Worm (Caenorhabditis elegans) whole organism, L2 larva: ENCODE measurements around the gene C08H9.18.
A peak's percentile ranks its signal among the peaks of the same experiment; 100 is the strongest.

ENCODE experiments used
- R02D3.7 ChIP-seq: fragments of 150-350 bp; optimal IDR thresholded peaks from 2 replicates; lab custom pipeline; 2014; ENCODE audit warnings: missing biosample characterization, missing genetic modification characterization
- aly-2 ChIP-seq: fragments of 150-350 bp; optimal IDR thresholded peaks from 2 replicates; lab custom pipeline; 2014; ENCODE audit warnings: missing biosample characterization, missing genetic modification characterization
- elt-3 ChIP-seq: sonication (generic microtip); optimal IDR thresholded peaks from 2 replicates; lab custom pipeline; 2017; ENCODE audit warnings: missing biosample characterization, missing genetic modification characterization
- lin-13 ChIP-seq: fragments of 150-350 bp; optimal IDR thresholded peaks from 2 replicates; lab custom pipeline; 2014; ENCODE audit warnings: missing biosample characterization, missing genetic modification reagents, missing genetic modification characterization
- lin-39 ChIP-seq: fragments of 150-350 bp; optimal IDR thresholded peaks from 2 replicates; lab custom pipeline; 2014; ENCODE audit warnings: missing biosample characterization, missing genetic modification reagents, missing genetic modification characterization
- nhr-23 ChIP-seq: fragments of 150-350 bp; optimal IDR thresholded peaks from 2 replicates; lab custom pipeline; 2014; ENCODE audit warnings: missing biosample characterization, missing genetic modification reagents, missing genetic modification characterization
- unc-55 ChIP-seq: fragments of 150-350 bp; sonication (generic microtip); optimal IDR thresholded peaks from 3 replicates; lab custom pipeline; 2014; ENCODE audit warnings: missing biosample characterization, missing genetic modification reagents, missing genetic modification characterization
- unc-62 ChIP-seq: fragments of 150-350 bp; optimal IDR thresholded peaks from 2 replicates; lab custom pipeline; 2014; ENCODE audit warnings: missing biosample characterization, missing genetic modification reagents, missing genetic modification characterization
- zag-1 ChIP-seq: fragments of 150-350 bp; optimal IDR thresholded peaks from 2 replicates; lab custom pipeline; 2014; ENCODE audit warnings: missing biosample characterization, missing genetic modification characterization

DNA sequence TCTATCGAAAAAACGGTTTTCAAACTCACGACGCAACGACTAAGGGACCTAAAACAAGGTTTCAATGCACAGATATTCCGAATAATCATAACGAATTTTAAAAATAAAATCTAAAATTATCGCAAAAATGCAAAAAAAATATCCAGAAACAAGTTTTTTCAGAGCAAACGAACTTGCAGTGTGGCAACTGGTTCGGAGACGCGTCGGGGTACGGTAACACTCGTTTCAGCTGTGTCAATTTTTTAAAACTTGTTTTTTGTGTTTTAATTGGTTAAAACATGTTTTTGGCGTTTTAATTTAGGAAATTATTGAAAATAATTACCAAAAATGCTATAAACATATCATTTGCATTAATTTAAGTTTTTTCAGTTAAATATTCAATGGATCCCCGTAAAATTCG lies 30.4 kb upstream of the C08H9.18 start, which contains the start of gene C08H9.16:
- no peak for TF ChIP-seq lin-39 (tag; lab: Kevin White, UChicago)
- TF ChIP-seq R02D3.7 (tag; lab: Kevin White, UChicago), result no peak
- TF ChIP-seq nhr-23 (tag; lab: Kevin White, UChicago), result no peak
- TF ChIP-seq elt-3 (tag; lab: Kevin White, UChicago), result no peak
- TF ChIP-seq unc-62 (GFP tag; lab: Kevin White, UChicago), result no peak
- peak; percentile 15 for TF ChIP-seq lin-13
- TF ChIP-seq aly-2 (tag; lab: Kevin White, UChicago), result no peak
- no peak for TF ChIP-seq zag-1 (tag; lab: Kevin White, UChicago)
- peak; percentile 74 for TF ChIP-seq unc-55 (GFP tag; lab: Kevin White, UChicago)
